Worm (Caenorhabditis elegans): ENCODE data around the gene F29A7.6.

F29A7.6 gene

DNA sequence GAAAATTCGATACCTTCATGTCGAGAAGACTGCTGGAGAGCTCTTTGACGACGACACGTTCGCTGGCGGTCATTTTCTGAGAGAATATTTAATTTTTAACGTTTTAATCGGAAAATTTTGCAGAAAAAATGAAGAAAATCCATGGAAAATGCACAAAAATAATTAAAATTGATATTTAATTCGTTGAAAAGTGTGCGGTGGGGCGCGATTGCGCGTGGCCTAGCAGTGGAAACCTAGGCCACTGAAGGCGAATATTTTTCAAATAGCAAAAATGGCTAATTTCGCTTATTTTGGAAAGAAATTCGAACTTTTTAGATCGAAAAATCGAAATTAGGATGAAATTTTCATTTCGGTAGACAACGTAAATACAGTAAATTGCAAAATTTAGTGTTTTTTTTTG, at the start of gene F29A7.6:
TSS of gene F29A7.6 (minus strand) at position 76 of the 400 bp plus-strand sequence.
- no peak for TF ChIP-seq madf-3 (GFP tag; IDR thresholded peaks at IDR 0.05)
- TF ChIP-seq ztf-6 (GFP tag; IDR thresholded peaks at IDR 0.05), result no peak
- TF ChIP-seq pha-4 (tag; optimal IDR thresholded peaks at IDR 0.05), result no peak
- TF ChIP-seq F33H1.4 (GFP tag; IDR thresholded peaks at IDR 0.05), result peak; percentile 36; the same call in 1 of the 2 replicates
- peak; percentile 54 for TF ChIP-seq ceh-27 (GFP tag; optimal IDR thresholded peaks at IDR 0.05)
- peak; percentile 5 for TF ChIP-seq snpc-1.1 (tag; optimal IDR thresholded peaks at IDR 0.05; ENCODE audit: insufficient read depth)
- TF ChIP-seq lin-40 (tag; optimal IDR thresholded peaks at IDR 0.05), result no peak
- TF ChIP-seq mxl-1 (tag; optimal IDR thresholded peaks at IDR 0.05), result no peak
- no peak for TF ChIP-seq zfh-2 (GFP tag; conservative IDR thresholded peaks at IDR 0.05)
- TF ChIP-seq bed-2 (GFP tag; IDR thresholded peaks at IDR 0.05), result 0 out of 2 replicates have a peak, but pooled peaks have one; percentile 55
- TF ChIP-seq F52B5.7 (tag; optimal IDR thresholded peaks at IDR 0.05), result no peak
- TF ChIP-seq K12H6.12 (tag; optimal IDR thresholded peaks at IDR 0.05), result peak; percentile 31
- TF ChIP-seq tbp1 (GFP tag; optimal IDR thresholded peaks at IDR 0.05), result peak; percentile 21
- no peak for TF ChIP-seq T07F8.4 (tag; optimal IDR thresholded peaks at IDR 0.05)
- peak; percentile 35; the same call in 1 of the 2 replicates for TF ChIP-seq rcor-1 (GFP tag; IDR thresholded peaks at IDR 0.05)
- peak; percentile 38 for TF ChIP-seq ceh-100 (GFP tag; IDR thresholded peaks at IDR 0.05)
- peak; percentile 63; the same call in 1 of the 2 replicates for TF ChIP-seq dox-1 (GFP tag; IDR thresholded peaks at IDR 0.05)
- TF ChIP-seq madf-8 (GFP tag; conservative IDR thresholded peaks at IDR 0.05), result peak; percentile 23
- TF ChIP-seq T26A5.8 (tag; optimal IDR thresholded peaks at IDR 0.05), result no peak
- TF ChIP-seq unc-130 (GFP tag; optimal IDR thresholded peaks at IDR 0.05), result peak; percentile 35
- TF ChIP-seq ztf-28 (GFP tag; IDR thresholded peaks at IDR 0.05), result peak; percentile 69; the same call in 1 of the 2 replicates
- TF ChIP-seq aptf-2 (GFP tag; conservative IDR thresholded peaks at IDR 0.05), result peak; percentile 54; the same call in 1 of the 2 replicates
- no peak for TF ChIP-seq die-1 (tag; optimal IDR thresholded peaks at IDR 0.05)
- peak; percentile 13 for TF ChIP-seq lsl-1 (GFP tag; optimal IDR thresholded peaks at IDR 0.05)
- TF ChIP-seq egl-44 (GFP tag; IDR thresholded peaks at IDR 0.05), result no peak
- TF ChIP-seq lin-54 (GFP tag; optimal IDR thresholded peaks at IDR 0.05), result peak; percentile 55
- TF ChIP-seq D2030.7 (GFP tag; IDR thresholded peaks at IDR 0.05), result peak; percentile 55
- TF ChIP-seq attf-5 (GFP tag; optimal IDR thresholded peaks at IDR 0.05), result peak; percentile 66
- TF ChIP-seq F39B2.1 (GFP tag; IDR thresholded peaks at IDR 0.05), result no peak
- TF ChIP-seq snpc-1.3 (tag; optimal IDR thresholded peaks at IDR 0.05; ENCODE audit: insufficient read depth), result no peak
- TF ChIP-seq ccch-3 (GFP tag; optimal IDR thresholded peaks at IDR 0.05), result no peak
- peak; percentile 96 for TF ChIP-seq mcd-1 (GFP tag; IDR thresholded peaks at IDR 0.05)
- TF ChIP-seq madf-6 (GFP tag; IDR thresholded peaks at IDR 0.05), result peak; percentile 62

ce11 chrII:2801764-2802163, 49.4 kb upstream of the F29A7.6 start:
- TF ChIP-seq zfh-2 (GFP tag; conservative IDR thresholded peaks at IDR 0.05) (peak; percentile 58; the same call in 1 of the 2 replicates), F57C9.4 (tag; optimal IDR thresholded peaks at IDR 0.05) (no peak), hmg-1.2 (GFP tag; IDR thresholded peaks at IDR 0.05) (peak; percentile 55), F22D6.2 (tag; optimal IDR thresholded peaks at IDR 0.05) (no peak), nhr-120 (GFP tag; IDR thresholded peaks at IDR 0.05) (no peak), cebp-2 (GFP tag; IDR thresholded peaks at IDR 0.05) (no peak), bed-2 (GFP tag; IDR thresholded peaks at IDR 0.05) (no peak), lsl-1 (GFP tag; optimal IDR thresholded peaks at IDR 0.05) (no peak), dox-1 (GFP tag; IDR thresholded peaks at IDR 0.05) (no peak), mxl-1 (tag; optimal IDR thresholded peaks at IDR 0.05) (no peak), ama-1 (optimal IDR thresholded peaks at IDR 0.05) (no peak), ama-1 (GFP tag; optimal IDR thresholded peaks at IDR 0.05) (no peak), madf-8 (GFP tag; conservative IDR thresholded peaks at IDR 0.05) (no peak), gei-17 (GFP tag; optimal IDR thresholded peaks at IDR 0.05) (no peak)
